Fruit fly (Drosophila melanogaster) Kc167 (cell line): ENCODE data around the gene CG32069.

Experiments used
- Myc ChIP-seq: fragments of >200 bp; optimal IDR thresholded peaks from 2 replicates; lab custom pipeline; 2017; ENCODE audit warnings: missing external identifiers
- Sin3A ChIP-seq: fragments of >200 bp; optimal IDR thresholded peaks from 2 replicates; lab custom pipeline; 2018; ENCODE audit warnings: missing external identifiers
- h ChIP-seq: fragments of >200 bp; optimal IDR thresholded peaks from 3 replicates; lab custom pipeline; 2018; ENCODE audit warnings: missing external identifiers
- insv ChIP-seq: fragments of >200 bp; optimal IDR thresholded peaks from 3 replicates; lab custom pipeline; 2018; ENCODE audit warnings: missing external identifiers
- psq ChIP-seq: fragments of >200 bp; optimal IDR thresholded peaks from 2 replicates; lab custom pipeline; 2017; ENCODE audit warnings: missing external identifiers
- ttk ChIP-seq: sonication (Bioruptor generic); optimal IDR thresholded peaks from 2 replicates; lab custom pipeline; 2017; ENCODE audit warnings: missing external identifiers

The CG32069 gene

dm6 chr3L:11064689-11065088, 2.3 kb upstream of the CG32069 start, which contains the start of the genes CG32075, CG45101 and SuUR:
CG32075 (minus strand) TSS chr3L:11064941.
CG45101 (plus strand) TSS chr3L:11064991.
SuUR (plus strand) TSS chr3L:11064991.
- TF ChIP-seq ttk (lab: Kevin White, UChicago) (no peak), Sin3A (lab: Kevin White, UChicago) (no peak), h (lab: Kevin White, UChicago) (no peak), Myc (no peak), psq (lab: Kevin White, UChicago) (no peak), insv (lab: Kevin White, UChicago) (no peak)

dm6 chr3L:11061200-11061599, 1.2 kb downstream of the CG32069 start, which contains the start of the genes CG6321 and Blos2:
CG6321 (minus strand) TSS chr3L:11061224.
Blos2 (plus strand) TSS chr3L:11061571.
- TF ChIP-seq h (lab: Kevin White, UChicago) (no peak), insv (lab: Kevin White, UChicago) (no peak), psq (lab: Kevin White, UChicago) (no peak), Sin3A (lab: Kevin White, UChicago) (no peak), Myc (no peak), ttk (lab: Kevin White, UChicago) (no peak)

DNA sequence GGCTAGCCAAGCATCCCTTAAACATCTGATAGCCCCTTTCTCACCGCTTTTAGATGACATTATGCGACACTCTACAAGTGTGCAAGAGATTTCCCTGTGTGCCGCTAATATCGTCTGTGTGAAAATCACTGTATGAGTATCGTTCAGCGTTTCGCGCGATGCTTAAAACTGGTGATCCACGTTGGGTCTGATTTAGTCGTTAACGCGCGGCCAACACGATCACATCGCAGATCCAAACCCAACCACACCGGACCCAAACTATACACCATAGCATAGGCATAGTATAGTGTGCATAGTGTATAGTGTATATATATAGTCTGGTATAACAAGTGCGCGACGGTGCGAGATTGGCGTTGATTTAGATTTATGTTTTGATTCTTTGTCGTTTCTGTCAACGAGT, 8.6 kb downstream of the CG32069 start, which contains the start of gene CG7888:
Gene CG7888 (plus strand): TSS at position 193 of the 400 bp plus-strand sequence.
- TF ChIP-seq h (lab: Kevin White, UChicago) (no peak), psq (lab: Kevin White, UChicago) (no peak), ttk (lab: Kevin White, UChicago) (no peak), Myc (no peak), Sin3A (lab: Kevin White, UChicago) (no peak), insv (lab: Kevin White, UChicago) (no peak)

DNA sequence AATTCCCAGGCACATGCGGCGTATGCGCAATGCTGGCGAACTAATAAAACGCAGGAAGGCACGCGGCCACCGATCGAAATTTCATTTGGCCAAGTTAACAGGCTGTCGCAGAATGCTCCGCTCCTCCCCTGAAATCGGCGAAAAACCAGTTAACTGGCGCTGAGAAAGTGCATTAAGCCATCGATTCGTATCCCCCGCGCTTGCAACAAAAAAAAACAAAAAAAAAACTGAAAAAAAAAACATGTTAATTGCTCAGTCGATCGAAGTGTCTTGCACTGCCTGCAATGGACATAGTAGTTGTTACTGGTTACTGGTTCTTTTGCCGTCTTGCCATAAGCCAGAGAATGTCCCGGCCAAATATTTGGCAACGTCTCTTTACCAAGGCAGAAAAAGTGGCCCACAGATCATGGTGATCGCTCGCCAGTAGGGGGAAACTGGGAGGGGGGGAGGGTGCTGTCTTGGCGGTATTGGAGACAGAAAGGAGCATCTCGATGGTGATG, 9.6 kb downstream of the CG32069 start:
- TF ChIP-seq ttk (lab: Kevin White, UChicago), result no peak

dm6 chr3L:11051271-11051670, 11.1 kb downstream of the CG32069 start, which contains the start of gene CG43693:
CG43693 (minus strand) TSS chr3L:11051371.
- no peak for TF ChIP-seq ttk (lab: Kevin White, UChicago)
- TF ChIP-seq psq (lab: Kevin White, UChicago), result no peak
- no peak for TF ChIP-seq h (lab: Kevin White, UChicago)
- TF ChIP-seq Sin3A (lab: Kevin White, UChicago), result no peak

DNA sequence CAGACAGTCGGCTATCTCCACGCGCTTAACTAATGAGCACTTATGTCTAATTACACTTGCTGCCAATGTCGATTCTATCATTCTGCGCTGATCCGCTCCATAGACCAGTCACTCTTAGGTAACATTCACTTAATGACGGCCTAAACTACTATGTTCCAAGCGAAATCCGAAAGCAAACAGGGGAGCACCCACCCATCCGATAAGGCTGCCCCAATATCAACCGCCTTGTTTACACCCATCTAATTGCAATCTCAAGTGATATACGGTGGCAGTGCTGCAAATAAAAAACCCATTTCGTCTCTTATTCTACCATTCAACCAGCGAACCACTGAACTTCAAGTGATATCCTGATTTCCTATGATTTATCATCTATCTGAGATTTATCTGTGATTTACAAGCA, 13.0 kb downstream of the CG32069 start:
- no peak for TF ChIP-seq insv (lab: Kevin White, UChicago)
- TF ChIP-seq h (lab: Kevin White, UChicago), result no peak
- TF ChIP-seq ttk (lab: Kevin White, UChicago), result no peak
- no peak for TF ChIP-seq psq (lab: Kevin White, UChicago)
- TF ChIP-seq Myc, result no peak
- TF ChIP-seq Sin3A (lab: Kevin White, UChicago), result no peak

- TF ChIP-seq insv (lab: Kevin White, UChicago) (no peak), h (lab: Kevin White, UChicago) (no peak), Sin3A (lab: Kevin White, UChicago) (no peak), Myc (no peak), psq (lab: Kevin White, UChicago) (no peak), ttk (lab: Kevin White, UChicago) (no peak)
These were observed 14.5 kb downstream of the CG32069 start for dm6 chr3L:11047877-11048276.

- TF ChIP-seq ttk (lab: Kevin White, UChicago) (no peak), Myc (no peak), psq (lab: Kevin White, UChicago) (no peak), insv (lab: Kevin White, UChicago) (no peak), Sin3A (lab: Kevin White, UChicago) (no peak)
These were observed 15.9 kb downstream of the CG32069 start for dm6 chr3L:11046559-11046958.

dm6 chr3L:11045009-11045408, 17.4 kb downstream of the CG32069 start:
- TF ChIP-seq Myc, result no peak
- TF ChIP-seq Sin3A (lab: Kevin White, UChicago), result no peak
- TF ChIP-seq psq (lab: Kevin White, UChicago), result no peak
- no peak for TF ChIP-seq h (lab: Kevin White, UChicago)
- no peak for TF ChIP-seq ttk (lab: Kevin White, UChicago)
- TF ChIP-seq insv (lab: Kevin White, UChicago), result no peak

DNA sequence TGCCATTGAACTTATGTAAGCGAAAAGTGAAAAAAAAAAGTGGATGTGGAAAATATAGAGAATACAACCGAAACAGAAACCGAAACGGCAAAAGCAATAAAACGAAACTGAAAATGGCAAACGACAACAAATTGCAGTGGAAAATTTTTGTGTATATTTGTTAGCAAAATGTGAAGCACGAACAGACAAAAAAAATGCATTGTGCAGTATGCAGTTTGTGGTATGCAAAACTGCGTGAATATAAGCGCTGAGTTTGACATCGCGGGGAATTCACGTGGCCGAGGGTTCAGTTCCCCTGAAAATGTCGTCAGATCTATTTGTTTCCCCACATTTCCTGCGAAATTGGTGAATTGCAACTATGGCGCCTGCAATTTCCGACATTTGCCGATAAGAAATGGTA, 18.8 kb downstream of the CG32069 start:
- TF ChIP-seq Sin3A (lab: Kevin White, UChicago) (no peak), insv (lab: Kevin White, UChicago) (no peak), ttk (lab: Kevin White, UChicago) (no peak), h (lab: Kevin White, UChicago) (no peak), Myc (no peak), psq (lab: Kevin White, UChicago) (no peak)

dm6 chr3L:11041193-11041592, 21.2 kb downstream of the CG32069 start:
- TF ChIP-seq Myc, result no peak
- TF ChIP-seq insv (lab: Kevin White, UChicago), result no peak
- TF ChIP-seq Sin3A (lab: Kevin White, UChicago), result no peak
- TF ChIP-seq h (lab: Kevin White, UChicago), result no peak
- no peak for TF ChIP-seq ttk (lab: Kevin White, UChicago)

dm6 chr3L:11035039-11035438, 27.4 kb downstream of the CG32069 start:
- TF ChIP-seq Sin3A (lab: Kevin White, UChicago) (no peak), h (lab: Kevin White, UChicago) (no peak), ttk (lab: Kevin White, UChicago) (no peak), psq (lab: Kevin White, UChicago) (no peak)
